Fruit fly (Drosophila melanogaster) whole organism, embryonic: Measurements from ENCODE around the gene CG6972.
A peak's percentile ranks its signal among the peaks of the same experiment; 100 is the strongest.

Source experiments
- Abd-B ChIP-seq: fragments of 200-800 bp; sonication (Bioruptor generic); optimal IDR thresholded peaks from 2 replicates; lab custom pipeline; 2018; ENCODE audit warnings: missing biosample characterization, mild to moderate bottlenecking, missing genetic modification characterization, moderate library complexity
- Atf6 ChIP-seq: fragments of 200-800 bp; sonication (Bioruptor generic); IDR thresholded peaks from 2 replicates; pipeline ENCODE4 v1.3.6; 2022; ENCODE audit warnings: missing biosample characterization, missing genetic modification characterization
- BEAF-32 ChIP-seq: fragments of 200-800 bp; sonication (Bioruptor generic); optimal IDR thresholded peaks from 3 replicates; lab custom pipeline; 2017; ENCODE audit warnings: missing biosample characterization, missing genetic modification characterization, mild to moderate bottlenecking, moderate library complexity, missing genetic modification reagents
- C15 ChIP-seq: fragments of 200-800 bp; sonication (Bioruptor generic); IDR thresholded peaks from 3 replicates; pipeline ENCODE4 v1.3.6; 2022; ENCODE audit warnings: missing biosample characterization, missing genetic modification characterization
- CG11456 ChIP-seq: fragments of 200-800 bp; sonication (Bioruptor generic); IDR thresholded peaks from 3 replicates; pipeline ENCODE4 v1.3.6; 2022; ENCODE audit warnings: missing biosample characterization, missing genetic modification characterization
- CG11695 ChIP-seq: fragments of 200-800 bp; sonication (Bioruptor generic); IDR thresholded peaks from 3 replicates; pipeline ENCODE4 v1.3.6; 2022; ENCODE audit warnings: missing biosample characterization, missing genetic modification characterization
- CG11696 ChIP-seq: fragments of 200-800 bp; sonication (Bioruptor generic); IDR thresholded peaks from 2 replicates; pipeline ENCODE4 v1.3.6; 2022; ENCODE audit warnings: missing biosample characterization, missing genetic modification characterization
- CG12071 ChIP-seq: fragments of 200-800 bp; sonication (Bioruptor generic); optimal IDR thresholded peaks from 3 replicates; lab custom pipeline; 2018; ENCODE audit warnings: missing biosample characterization, mild to moderate bottlenecking, missing genetic modification characterization
- CG13775 ChIP-seq: fragments of 200-800 bp; sonication (Bioruptor generic); optimal IDR thresholded peaks from 3 replicates; lab custom pipeline; 2017; ENCODE audit warnings: missing biosample characterization, mild to moderate bottlenecking, missing genetic modification characterization
- CG14860 ChIP-seq: fragments of 200-800 bp; sonication (Bioruptor generic); IDR thresholded peaks from 3 replicates; pipeline ENCODE4 v1.3.6; 2022; ENCODE audit warnings: missing biosample characterization, missing genetic modification characterization; ENCODE audit not compliant: partially characterized antibody
- CG15269 ChIP-seq: fragments of 200-800 bp; sonication (Bioruptor generic); optimal IDR thresholded peaks from 2 replicates; lab custom pipeline; 2018; ENCODE audit warnings: missing biosample characterization, mild to moderate bottlenecking, missing genetic modification characterization, moderate library complexity
- CG1602 ChIP-seq: fragments of 200-800 bp; sonication (Bioruptor generic); optimal IDR thresholded peaks from 3 replicates; lab custom pipeline; 2016; ENCODE audit warnings: missing biosample characterization, missing genetic modification characterization
- CG17568 ChIP-seq: fragments of 200-800 bp; sonication (Bioruptor generic); optimal IDR thresholded peaks from 2 replicates; lab custom pipeline; 2018; ENCODE audit warnings: missing biosample characterization, mild to moderate bottlenecking, missing genetic modification characterization, moderate library complexity
- CG18599 ChIP-seq: fragments of 200-800 bp; sonication (Bioruptor generic); optimal IDR thresholded peaks from 3 replicates; lab custom pipeline; 2017; ENCODE audit warnings: missing biosample characterization, missing genetic modification characterization, mild to moderate bottlenecking, moderate library complexity, missing genetic modification reagents
- CG2120 ChIP-seq: fragments of 200-800 bp; sonication (Bioruptor generic); optimal IDR thresholded peaks from 3 replicates; lab custom pipeline; 2016; ENCODE audit warnings: missing biosample characterization, missing genetic modification characterization
- CG2202 ChIP-seq: fragments of 200-800 bp; sonication (Bioruptor generic); optimal IDR thresholded peaks from 2 replicates; lab custom pipeline; 2018; ENCODE audit warnings: missing biosample characterization, mild to moderate bottlenecking, missing genetic modification characterization
- CG32772 ChIP-seq: fragments of 200-800 bp; sonication (Bioruptor generic); IDR thresholded peaks from 2 replicates; pipeline ENCODE4 v1.3.6; 2022; ENCODE audit warnings: missing biosample characterization, missing genetic modification characterization
- CG33213 ChIP-seq: fragments of 200-800 bp; sonication (Bioruptor generic); optimal IDR thresholded peaks from 3 replicates; lab custom pipeline; 2016; ENCODE audit warnings: missing biosample characterization, missing genetic modification characterization
- CG3847 ChIP-seq: fragments of 200-800 bp; sonication (Bioruptor generic); IDR thresholded peaks from 2 replicates; pipeline ENCODE4 v1.3.6; 2022; ENCODE audit warnings: missing biosample characterization, missing genetic modification characterization
- CG4617 ChIP-seq: fragments of 200-800 bp; sonication (Bioruptor generic); optimal IDR thresholded peaks from 3 replicates; lab custom pipeline; 2016; ENCODE audit warnings: missing biosample characterization, missing genetic modification characterization, borderline replicate concordance
- CG4730 ChIP-seq: fragments of 200-800 bp; sonication (Bioruptor generic); IDR thresholded peaks from 2 replicates; pipeline ENCODE4 v1.3.6; 2022; ENCODE audit warnings: missing biosample characterization, missing genetic modification characterization
- CG5953 ChIP-seq: fragments of 200-800 bp; sonication (Bioruptor generic); IDR thresholded peaks from 2 replicates; pipeline ENCODE4 v1.3.6; 2022; ENCODE audit warnings: missing biosample characterization, missing genetic modification characterization
- CG7357 ChIP-seq: fragments of 200-800 bp; sonication (Bioruptor generic); IDR thresholded peaks from 3 replicates; pipeline ENCODE4 v1.3.6; 2022; ENCODE audit warnings: missing biosample characterization, missing genetic modification characterization
- CG7372 ChIP-seq: fragments of 200-800 bp; sonication (Bioruptor generic); IDR thresholded peaks from 2 replicates; pipeline ENCODE4 v1.3.6; 2022; ENCODE audit warnings: missing biosample characterization, missing genetic modification characterization
- CG7745 ChIP-seq: fragments of 200-800 bp; sonication (Bioruptor generic); optimal IDR thresholded peaks from 2 replicates; lab custom pipeline; 2018; ENCODE audit warnings: missing biosample characterization, mild to moderate bottlenecking, missing genetic modification characterization, moderate library complexity
- CG7963 ChIP-seq: fragments of 200-800 bp; sonication (Bioruptor generic); IDR thresholded peaks from 3 replicates; pipeline ENCODE4 v1.3.6; 2022; ENCODE audit warnings: missing biosample characterization, missing genetic modification characterization; ENCODE audit not compliant: partially characterized antibody
- Camta ChIP-seq: fragments of 200-800 bp; sonication (Bioruptor generic); optimal IDR thresholded peaks from 2 replicates; lab custom pipeline; 2016; ENCODE audit warnings: missing biosample characterization, missing genetic modification characterization
- CrebB ChIP-seq: fragments of 200-800 bp; sonication (Bioruptor generic); optimal IDR thresholded peaks from 3 replicates; lab custom pipeline; 2018; ENCODE audit warnings: missing biosample characterization, mild to moderate bottlenecking, missing genetic modification characterization
- D19A ChIP-seq: fragments of 200-800 bp; optimal IDR thresholded peaks from 3 replicates; lab custom pipeline; 2019; ENCODE audit warnings: missing biosample characterization, mild to moderate bottlenecking, missing genetic modification characterization, moderate library complexity
- Drgx ChIP-seq: fragments of 200-800 bp; sonication (Bioruptor generic); IDR thresholded peaks from 2 replicates; pipeline ENCODE4 v1.3.6; 2022; ENCODE audit warnings: missing biosample characterization, missing genetic modification characterization
- Ets65A ChIP-seq: fragments of 200-800 bp; sonication (Bioruptor generic); peaks from one replicate; lab custom pipeline; 2016; ENCODE audit warnings: missing biosample characterization, missing genetic modification characterization
- Fer1 ChIP-seq: fragments of 200-800 bp; sonication (Bioruptor generic); optimal IDR thresholded peaks from 2 replicates; lab custom pipeline; 2017; ENCODE audit warnings: missing biosample characterization, mild to moderate bottlenecking, missing genetic modification characterization
- Myb ChIP-seq: fragments of 200-800 bp; sonication (Bioruptor generic); optimal IDR thresholded peaks from 2 replicates; lab custom pipeline; 2016; ENCODE audit warnings: missing biosample characterization, missing genetic modification characterization
- Side ChIP-seq: fragments of 200-800 bp; sonication (Bioruptor generic); optimal IDR thresholded peaks from 2 replicates; lab custom pipeline; 2016; ENCODE audit warnings: missing biosample characterization, missing genetic modification characterization
- Sin3A ChIP-seq: fragments of >200 bp; optimal IDR thresholded peaks from 2 replicates; lab custom pipeline; 2018
- croc ChIP-seq: fragments of 200-800 bp; sonication (Bioruptor generic); conservative IDR thresholded peaks from 3 replicates; pipeline ENCODE4 v1.3.6; 2022; ENCODE audit warnings: missing biosample characterization, missing genetic modification characterization
- dan ChIP-seq: fragments of 200-800 bp; sonication (Bioruptor generic); IDR thresholded peaks from 2 replicates; pipeline ENCODE4 v1.3.6; 2022; ENCODE audit warnings: missing biosample characterization, missing genetic modification characterization
- emc ChIP-seq: fragments of 200-800 bp; sonication (Bioruptor generic); optimal IDR thresholded peaks from 2 replicates; lab custom pipeline; 2016; ENCODE audit warnings: missing biosample characterization, missing genetic modification characterization
- h ChIP-seq: fragments of >200 bp; optimal IDR thresholded peaks from 2 replicates; lab custom pipeline; 2017
- jigr1 ChIP-seq: fragments of 200-800 bp; sonication (Bioruptor generic); IDR thresholded peaks from 3 replicates; pipeline ENCODE4 v1.3.6; 2022; ENCODE audit warnings: missing biosample characterization, missing genetic modification characterization
- kah ChIP-seq: fragments of 200-800 bp; sonication (Bioruptor generic); optimal IDR thresholded peaks from 2 replicates; lab custom pipeline; 2018; ENCODE audit warnings: missing biosample characterization, mild to moderate bottlenecking, missing genetic modification characterization
- mam ChIP-seq: fragments of 200-800 bp; sonication (Bioruptor generic); optimal IDR thresholded peaks from 3 replicates; lab custom pipeline; 2016; ENCODE audit warnings: missing biosample characterization, missing genetic modification characterization
- mirr ChIP-seq: fragments of 200-800 bp; sonication (Bioruptor generic); optimal IDR thresholded peaks from 3 replicates; lab custom pipeline; 2018; ENCODE audit warnings: missing biosample characterization, mild to moderate bottlenecking, missing genetic modification characterization
- org-1 ChIP-seq: fragments of 200-800 bp; sonication (Bioruptor generic); optimal IDR thresholded peaks from 2 replicates; lab custom pipeline; 2017; ENCODE audit warnings: missing biosample characterization, missing genetic modification characterization
- scrt ChIP-seq: fragments of 200-800 bp; sonication (Bioruptor generic); optimal IDR thresholded peaks from 2 replicates; lab custom pipeline; 2018; ENCODE audit warnings: missing biosample characterization, mild to moderate bottlenecking, missing genetic modification characterization, moderate library complexity
- sna ChIP-seq: fragments of 200-800 bp; sonication (Bioruptor generic); IDR thresholded peaks from 2 replicates; pipeline ENCODE4 v1.3.6; 2022; ENCODE audit warnings: missing biosample characterization, missing genetic modification characterization; ENCODE audit not compliant: partially characterized antibody
- sr ChIP-seq: fragments of 200-800 bp; sonication (Bioruptor generic); IDR thresholded peaks from 3 replicates; pipeline ENCODE4 v1.3.6; 2022; ENCODE audit warnings: missing biosample characterization, missing genetic modification characterization
- stwl ChIP-seq: fragments of 200-800 bp; sonication (Bioruptor generic); optimal IDR thresholded peaks from 3 replicates; lab custom pipeline; 2018; ENCODE audit warnings: missing biosample characterization, mild to moderate bottlenecking, missing genetic modification characterization, moderate library complexity
- wdn ChIP-seq: fragments of 200-800 bp; sonication (Bioruptor generic); IDR thresholded peaks from 2 replicates; pipeline ENCODE4 v1.3.6; 2022; ENCODE audit warnings: missing biosample characterization, missing genetic modification characterization
- z ChIP-seq: fragments of 200-800 bp; sonication (Bioruptor generic); IDR thresholded peaks from 3 replicates; pipeline ENCODE4 v1.3.6; 2022; ENCODE audit warnings: missing biosample characterization, missing genetic modification characterization
- zen2 ChIP-seq: fragments of 200-800 bp; sonication (Bioruptor generic); IDR thresholded peaks from 3 replicates; pipeline ENCODE4 v1.3.6; 2022; ENCODE audit warnings: missing biosample characterization, missing genetic modification characterization; ENCODE audit not compliant: partially characterized antibody

CG6972 gene

dm6 chr3R:22664274-22664673, 37.5 kb upstream of the CG6972 start (continued):
- TF ChIP-seq CG4617 (GFP tag; lab: Kevin White, UChicago), result no peak
- peak; percentile 26 for TF ChIP-seq CG12071 (GFP tag; lab: Kevin White, UChicago)
- no peak for TF ChIP-seq CG7357
- no peak for TF ChIP-seq Ets65A
- TF ChIP-seq Camta (GFP tag; lab: Kevin White, UChicago), result no peak
- 0 out of 3 replicates have a peak, but pooled peaks have one; percentile 23 for TF ChIP-seq CG11695
- peak; percentile 12 for TF ChIP-seq Myb (GFP tag; lab: Kevin White, UChicago)
- no peak for TF ChIP-seq org-1 (GFP tag; lab: Kevin White, UChicago)
- no peak for TF ChIP-seq mirr (GFP tag; lab: Kevin White, UChicago)
- TF ChIP-seq scrt (GFP tag; lab: Kevin White, UChicago), result no peak
- TF ChIP-seq CG32772, result peak; percentile 63
- peak; percentile 47 for TF ChIP-seq CG2120 (GFP tag; lab: Kevin White, UChicago)
- TF ChIP-seq h (lab: Kevin White, UChicago), result no peak
- TF ChIP-seq Abd-B (GFP tag; lab: Kevin White, UChicago), result peak; percentile 36
- TF ChIP-seq croc (GFP tag; lab: Robert Waterston, UW), result peak; percentile 20; the same call in 2 of the 3 replicates
- TF ChIP-seq Atf6 (GFP tag; lab: Robert Waterston, UW), result no peak
- no peak for TF ChIP-seq dan (GFP tag; lab: Robert Waterston, UW)
- no peak for TF ChIP-seq D19A
- no peak for TF ChIP-seq CG17568
- peak; percentile 27 for TF ChIP-seq mam (GFP tag; lab: Kevin White, UChicago)
- TF ChIP-seq sr, result 0 out of 3 replicates have a peak, but pooled peaks have one; percentile 31
- no peak for TF ChIP-seq CG33213 (GFP tag; lab: Kevin White, UChicago)
- TF ChIP-seq CG5953 (GFP tag; lab: Robert Waterston, UW), result 0 out of 2 replicates have a peak, but pooled peaks have one; percentile 38
- TF ChIP-seq CG11696 (GFP tag; lab: Robert Waterston, UW), result no peak
- no peak for TF ChIP-seq C15
- TF ChIP-seq CG2202 (tag; lab: Kevin White, UChicago), result no peak
- TF ChIP-seq BEAF-32 (GFP tag; lab: Kevin White, UChicago), result no peak
- peak; percentile 36; the same call in 1 of the 2 replicates for TF ChIP-seq CG3847
- peak; percentile 21 for TF ChIP-seq CG15269 (tag; lab: Kevin White, UChicago)
- no peak for TF ChIP-seq CG7963
- TF ChIP-seq wdn, result 0 out of 2 replicates have a peak, but pooled peaks have one; percentile 27
- no peak for TF ChIP-seq CG4730
- TF ChIP-seq Side (GFP tag; lab: Kevin White, UChicago), result peak; percentile 15
- TF ChIP-seq emc (GFP tag; lab: Kevin White, UChicago), result no peak
- no peak for TF ChIP-seq CrebB (tag; lab: Kevin White, UChicago)
- TF ChIP-seq CG7372 (GFP tag; lab: Robert Waterston, UW), result no peak
- TF ChIP-seq stwl (tag; lab: Kevin White, UChicago), result no peak
- peak; percentile 79 for TF ChIP-seq Drgx (GFP tag; lab: Robert Waterston, UW)
- TF ChIP-seq CG13775, result no peak
- TF ChIP-seq sna, result no peak
- no peak for TF ChIP-seq CG14860 (GFP tag; lab: Robert Waterston, UW)
- TF ChIP-seq kah (GFP tag; lab: Kevin White, UChicago), result no peak
- TF ChIP-seq CG18599, result peak; percentile 47
- peak; percentile 21 for TF ChIP-seq CG1602
- no peak for TF ChIP-seq Sin3A (lab: Kevin White, UChicago)
- no peak for TF ChIP-seq CG7745
- peak; percentile 62; the same call in 1 of the 3 replicates for TF ChIP-seq CG11456
- no peak for TF ChIP-seq Fer1 (GFP tag; lab: Kevin White, UChicago)
- TF ChIP-seq zen2 (GFP tag; lab: Robert Waterston, UW), result no peak
- TF ChIP-seq jigr1, result 0 out of 3 replicates have a peak, but pooled peaks have one; percentile 31
- no peak for TF ChIP-seq z (GFP tag; lab: Robert Waterston, UW)
